Worm (Caenorhabditis elegans): Measurements from ENCODE around the gene pho-10.

ce11 chrII:9916177-9916576 lies 4.2 kb downstream of the pho-10 start, which contains the start of gene F26C11.4:
- TF ChIP-seq nhr-21 (tag; optimal IDR thresholded peaks at IDR 0.05), result no peak
- no peak for TF ChIP-seq dmd-4 (tag; optimal IDR thresholded peaks at IDR 0.05)
- no peak for TF ChIP-seq zag-1 (tag; optimal IDR thresholded peaks at IDR 0.05)
- TF ChIP-seq ztf-11 (tag; optimal IDR thresholded peaks at IDR 0.05), result no peak
- no peak for TF ChIP-seq unc-55 (GFP tag; optimal IDR thresholded peaks at IDR 0.05)
- no peak for TF ChIP-seq snpc-4 (tag; optimal IDR thresholded peaks at IDR 0.05)
- no peak for TF ChIP-seq ama-1 (optimal IDR thresholded peaks at IDR 0.05)

Data from whole organism, L2 larva.